Fruit fly (Drosophila melanogaster) whole organism, prepupa: ENCODE measurements around the gene CG2061.
"Not testable (repeated sequence)": the region's sequence is repeated elsewhere in the genome, so short reads cannot be mapped to it uniquely, and the experiment has no call there.

Source experiments
- Blimp-1 ChIP-seq: fragments of 200-800 bp; sonication (Bioruptor generic); optimal IDR thresholded peaks from 3 replicates; lab custom pipeline; 2017; ENCODE audit warnings: missing biosample characterization, missing genetic modification characterization, mild to moderate bottlenecking, moderate library complexity, missing genetic modification reagents
- CG10631 ChIP-seq: fragments of 200-800 bp; sonication (Bioruptor generic); optimal IDR thresholded peaks from 2 replicates; lab custom pipeline; 2016; ENCODE audit warnings: missing biosample characterization, missing genetic modification characterization
- CG10669 ChIP-seq: fragments of 200-800 bp; sonication (Bioruptor generic); optimal IDR thresholded peaks from 3 replicates; lab custom pipeline; 2018; ENCODE audit warnings: missing biosample characterization, mild to moderate bottlenecking, missing genetic modification characterization, moderate library complexity
- CG11762 ChIP-seq: fragments of 200-800 bp; sonication (Bioruptor generic); optimal IDR thresholded peaks from 3 replicates; lab custom pipeline; 2016; ENCODE audit warnings: missing biosample characterization, missing genetic modification characterization; ENCODE audit not compliant: insufficient read depth
- CG15336 ChIP-seq: fragments of 200-800 bp; sonication (Bioruptor generic); IDR thresholded peaks from 2 replicates; pipeline ENCODE4 v1.3.6; 2022; ENCODE audit warnings: missing biosample characterization, missing genetic modification characterization
- CG1621 ChIP-seq: fragments of 200-800 bp; sonication (Bioruptor generic); optimal IDR thresholded peaks from 3 replicates; lab custom pipeline; 2018; ENCODE audit warnings: missing biosample characterization, mild to moderate bottlenecking, missing genetic modification characterization
- CG16779 ChIP-seq: fragments of 200-800 bp; sonication (Bioruptor generic); optimal IDR thresholded peaks from 3 replicates; lab custom pipeline; 2017; ENCODE audit warnings: missing biosample characterization, mild to moderate bottlenecking, missing genetic modification characterization
- CG3032 ChIP-seq: fragments of 200-800 bp; optimal IDR thresholded peaks from 2 replicates; lab custom pipeline; 2019; ENCODE audit warnings: missing biosample characterization, mild to moderate bottlenecking, missing genetic modification characterization, moderate library complexity
- CG31627 ChIP-seq: fragments of 200-800 bp; sonication (Bioruptor generic); optimal IDR thresholded peaks from 3 replicates; lab custom pipeline; 2016; ENCODE audit warnings: missing biosample characterization, missing genetic modification characterization
- CG3919 ChIP-seq: fragments of 200-800 bp; sonication (Bioruptor generic); optimal IDR thresholded peaks from 3 replicates; lab custom pipeline; 2016; ENCODE audit warnings: missing biosample characterization, missing genetic modification characterization
- CG4318 ChIP-seq: fragments of 200-800 bp; sonication (Bioruptor generic); optimal IDR thresholded peaks from 3 replicates; lab custom pipeline; 2017; ENCODE audit warnings: missing biosample characterization, mild to moderate bottlenecking, missing genetic modification characterization
- CG6163 ChIP-seq: fragments of 200-800 bp; sonication (Bioruptor generic); IDR thresholded peaks from 3 replicates; pipeline ENCODE4 v1.3.6; 2022; ENCODE audit warnings: missing biosample characterization, missing genetic modification characterization
- CG6276 ChIP-seq: fragments of 200-800 bp; sonication (Bioruptor generic); optimal IDR thresholded peaks from 2 replicates; lab custom pipeline; 2017; ENCODE audit warnings: missing biosample characterization, mild to moderate bottlenecking, missing genetic modification characterization
- CG6792 ChIP-seq: fragments of 200-800 bp; sonication (Bioruptor generic); optimal IDR thresholded peaks from 3 replicates; lab custom pipeline; 2016; ENCODE audit warnings: missing biosample characterization, missing genetic modification characterization
- CG6854 ChIP-seq: fragments of 200-800 bp; sonication (Bioruptor generic); optimal IDR thresholded peaks from 2 replicates; lab custom pipeline; 2017; ENCODE audit warnings: missing biosample characterization, mild to moderate bottlenecking, missing genetic modification characterization
- CG7368 ChIP-seq: fragments of 200-800 bp; sonication (Bioruptor generic); optimal IDR thresholded peaks from 3 replicates; lab custom pipeline; 2016; ENCODE audit warnings: missing biosample characterization, missing genetic modification characterization
- CG9139 ChIP-seq: fragments of 200-800 bp; sonication (Bioruptor generic); optimal IDR thresholded peaks from 3 replicates; lab custom pipeline; 2017; ENCODE audit warnings: missing biosample characterization, mild to moderate bottlenecking, missing genetic modification characterization
- Eip75B ChIP-seq: fragments of 200-800 bp; sonication (Bioruptor generic); optimal IDR thresholded peaks from 3 replicates; lab custom pipeline; 2016; ENCODE audit warnings: missing biosample characterization, missing genetic modification characterization
- Eip78C ChIP-seq: fragments of 200-800 bp; sonication (Bioruptor generic); peaks from one replicate; lab custom pipeline; 2016; ENCODE audit warnings: missing biosample characterization, missing genetic modification characterization
- Eip93F ChIP-seq: fragments of 200-800 bp; sonication (Bioruptor generic); optimal IDR thresholded peaks from 2 replicates; lab custom pipeline; 2016; ENCODE audit warnings: missing biosample characterization, mild to moderate bottlenecking, missing genetic modification characterization
- Ets21C ChIP-seq: fragments of 200-800 bp; sonication (Bioruptor generic); optimal IDR thresholded peaks from 3 replicates; lab custom pipeline; 2016; ENCODE audit warnings: missing biosample characterization, missing genetic modification characterization
- Ets96B ChIP-seq: fragments of 200-800 bp; optimal IDR thresholded peaks from 2 replicates; lab custom pipeline; 2019; ENCODE audit warnings: missing biosample characterization, mild to moderate bottlenecking, missing genetic modification characterization, moderate library complexity
- Hr39 ChIP-seq: fragments of 200-800 bp; sonication (Bioruptor generic); optimal IDR thresholded peaks from 2 replicates; lab custom pipeline; 2016; ENCODE audit warnings: missing biosample characterization, missing genetic modification characterization
- Hr4 ChIP-seq: fragments of 200-800 bp; sonication (Bioruptor generic); optimal IDR thresholded peaks from 3 replicates; lab custom pipeline; 2016; ENCODE audit warnings: missing biosample characterization, missing genetic modification characterization
- Lpt ChIP-seq: fragments of 200-800 bp; sonication (Bioruptor generic); optimal IDR thresholded peaks from 3 replicates; lab custom pipeline; 2016; ENCODE audit warnings: missing biosample characterization, missing genetic modification characterization
- OdsH ChIP-seq: fragments of 200-800 bp; sonication (Bioruptor generic); optimal IDR thresholded peaks from 3 replicates; lab custom pipeline; 2016; ENCODE audit warnings: missing biosample characterization, missing genetic modification characterization
- Sox102F ChIP-seq: fragments of 200-800 bp; sonication (Bioruptor generic); optimal IDR thresholded peaks from 2 replicates; lab custom pipeline; 2016; ENCODE audit warnings: missing biosample characterization, mild to moderate bottlenecking, missing genetic modification characterization
- Sox14 ChIP-seq: fragments of 200-800 bp; sonication (Bioruptor generic); optimal IDR thresholded peaks from 3 replicates; lab custom pipeline; 2016; ENCODE audit warnings: missing biosample characterization, missing genetic modification characterization
- Sox15 ChIP-seq: fragments of 200-800 bp; sonication (Bioruptor generic); optimal IDR thresholded peaks from 3 replicates; lab custom pipeline; 2016; ENCODE audit warnings: missing biosample characterization, missing genetic modification characterization
- achi ChIP-seq: fragments of 200-800 bp; sonication (Bioruptor generic); optimal IDR thresholded peaks from 3 replicates; lab custom pipeline; 2016; ENCODE audit warnings: missing biosample characterization, missing genetic modification characterization
- acj6 ChIP-seq: fragments of 200-800 bp; sonication (Bioruptor generic); optimal IDR thresholded peaks from 3 replicates; lab custom pipeline; 2016; ENCODE audit warnings: missing biosample characterization, missing genetic modification characterization
- dac ChIP-seq: fragments of 200-800 bp; sonication (Bioruptor generic); optimal IDR thresholded peaks from 2 replicates; lab custom pipeline; 2017; ENCODE audit warnings: missing biosample characterization, mild to moderate bottlenecking, missing genetic modification characterization
- dsx ChIP-seq: fragments of 200-800 bp; optimal IDR thresholded peaks from 3 replicates; lab custom pipeline; 2019; ENCODE audit warnings: missing biosample characterization, mild to moderate bottlenecking, missing genetic modification characterization, moderate library complexity; ENCODE audit not compliant: poor library complexity, severe bottlenecking
- eg ChIP-seq: fragments of 200-800 bp; sonication (Bioruptor generic); IDR thresholded peaks from 3 replicates; pipeline ENCODE4 v1.3.6; 2022; ENCODE audit warnings: missing biosample characterization, missing genetic modification characterization
- fd59A ChIP-seq: fragments of 200-800 bp; sonication (Bioruptor generic); optimal IDR thresholded peaks from 2 replicates; lab custom pipeline; 2017; ENCODE audit warnings: missing biosample characterization, mild to moderate bottlenecking, missing genetic modification characterization, missing genetic modification reagents
- fd85E ChIP-seq: fragments of 200-800 bp; sonication (Bioruptor generic); optimal IDR thresholded peaks from 3 replicates; lab custom pipeline; 2016; ENCODE audit warnings: missing biosample characterization, missing genetic modification characterization
- fkh ChIP-seq: fragments of 200-800 bp; sonication (Bioruptor generic); optimal IDR thresholded peaks from 3 replicates; lab custom pipeline; 2017; ENCODE audit warnings: missing biosample characterization, mild to moderate bottlenecking, missing genetic modification characterization, moderate library complexity
- lz ChIP-seq: fragments of 200-800 bp; sonication (Bioruptor generic); optimal IDR thresholded peaks from 3 replicates; lab custom pipeline; 2016; ENCODE audit warnings: missing biosample characterization, missing genetic modification characterization
- net ChIP-seq: fragments of 200-800 bp; sonication (Bioruptor generic); optimal IDR thresholded peaks from 3 replicates; lab custom pipeline; 2016; ENCODE audit warnings: missing biosample characterization, missing genetic modification characterization
- pdm3 ChIP-seq: fragments of 200-800 bp; sonication (Bioruptor generic); optimal IDR thresholded peaks from 3 replicates; lab custom pipeline; 2016; ENCODE audit warnings: missing biosample characterization, missing genetic modification characterization
- salr ChIP-seq, 2 experiments: fragments of 200-800 bp; sonication (Bioruptor generic); optimal IDR thresholded peaks; 3 replicates each; lab custom pipeline; 2016 to 2018; ENCODE audit warnings: missing biosample characterization in 2 of 2, missing genetic modification characterization in 2 of 2, mild to moderate bottlenecking in 1 of 2
- spab ChIP-seq: fragments of 200-800 bp; sonication (Bioruptor generic); optimal IDR thresholded peaks from 2 replicates; lab custom pipeline; 2017; ENCODE audit warnings: missing biosample characterization, mild to moderate bottlenecking, missing genetic modification characterization, missing genetic modification reagents
- ss ChIP-seq, 2 experiments: fragments of 200-800 bp; sonication (Bioruptor generic); optimal IDR thresholded peaks; 2 replicates in 1 of 2; 3 replicates in 1 of 2; lab custom pipeline; 2017 to 2018; ENCODE audit warnings: mild to moderate bottlenecking in 2 of 2, missing biosample characterization in 2 of 2, missing genetic modification characterization in 2 of 2, moderate library complexity in 1 of 2
- svp ChIP-seq: fragments of 200-800 bp; sonication (Bioruptor generic); peaks from one replicate; lab custom pipeline; 2016; ENCODE audit warnings: missing biosample characterization, missing genetic modification characterization
- topi ChIP-seq: fragments of 200-800 bp; sonication (Bioruptor generic); optimal IDR thresholded peaks from 3 replicates; lab custom pipeline; 2016; ENCODE audit warnings: missing biosample characterization, missing genetic modification characterization
- vri ChIP-seq: fragments of 200-800 bp; sonication (Bioruptor generic); optimal IDR thresholded peaks from 3 replicates; lab custom pipeline; 2016; ENCODE audit warnings: missing biosample characterization, mild to moderate bottlenecking, missing genetic modification characterization

The CG2061 gene

DNA sequence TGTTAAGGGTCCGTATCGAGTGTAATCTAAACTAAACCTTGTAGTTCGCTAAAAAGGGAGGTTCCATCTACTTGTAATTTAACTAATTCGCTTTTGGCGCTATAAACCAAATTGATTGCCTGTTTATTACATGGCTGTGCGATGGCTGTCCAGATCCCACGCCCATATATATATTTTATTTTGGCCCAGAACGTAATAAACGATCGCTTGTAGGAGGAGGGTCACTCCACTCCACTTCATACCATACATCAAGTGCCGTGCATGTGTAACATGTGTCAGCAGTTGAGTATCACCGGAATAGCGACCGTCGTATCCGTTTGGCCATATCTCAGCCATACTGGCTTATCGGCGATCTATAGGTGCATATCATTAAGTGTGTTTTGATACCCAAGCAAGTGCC is 3.0 kb downstream of the CG2061 start:
- no peak for TF ChIP-seq Lpt (GFP tag; lab: Kevin White, UChicago)
- peak; percentile 8 for TF ChIP-seq vri (GFP tag; lab: Kevin White, UChicago)

DNA sequence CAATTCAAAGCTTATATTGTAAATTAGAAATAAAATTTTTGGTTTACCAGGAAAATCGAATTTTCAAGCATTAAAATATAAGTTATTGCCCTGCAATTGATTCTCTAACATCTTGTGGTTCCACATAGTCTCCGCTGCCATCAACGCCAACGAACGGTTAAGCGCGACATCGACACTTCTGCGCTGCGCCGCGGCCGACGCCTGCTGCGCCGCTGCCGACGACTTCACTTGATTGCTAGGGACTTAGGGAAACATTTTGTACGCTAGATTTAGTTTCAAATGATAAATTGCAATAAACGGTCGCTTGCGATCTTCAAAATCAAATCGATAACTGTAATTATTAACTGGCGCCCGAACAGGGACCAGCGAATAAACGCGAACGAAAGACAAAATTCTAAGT is 3.7 kb downstream of the CG2061 start, which contains the start of gene CG42249:
Gene CG42249 (plus strand): TSS at position 301 of the 400 bp plus-strand sequence.
- TF ChIP-seq acj6 (GFP tag; lab: Kevin White, UChicago); dsx (GFP tag; lab: Kevin White, UChicago); CG11762: not testable (repeated sequence)

DNA sequence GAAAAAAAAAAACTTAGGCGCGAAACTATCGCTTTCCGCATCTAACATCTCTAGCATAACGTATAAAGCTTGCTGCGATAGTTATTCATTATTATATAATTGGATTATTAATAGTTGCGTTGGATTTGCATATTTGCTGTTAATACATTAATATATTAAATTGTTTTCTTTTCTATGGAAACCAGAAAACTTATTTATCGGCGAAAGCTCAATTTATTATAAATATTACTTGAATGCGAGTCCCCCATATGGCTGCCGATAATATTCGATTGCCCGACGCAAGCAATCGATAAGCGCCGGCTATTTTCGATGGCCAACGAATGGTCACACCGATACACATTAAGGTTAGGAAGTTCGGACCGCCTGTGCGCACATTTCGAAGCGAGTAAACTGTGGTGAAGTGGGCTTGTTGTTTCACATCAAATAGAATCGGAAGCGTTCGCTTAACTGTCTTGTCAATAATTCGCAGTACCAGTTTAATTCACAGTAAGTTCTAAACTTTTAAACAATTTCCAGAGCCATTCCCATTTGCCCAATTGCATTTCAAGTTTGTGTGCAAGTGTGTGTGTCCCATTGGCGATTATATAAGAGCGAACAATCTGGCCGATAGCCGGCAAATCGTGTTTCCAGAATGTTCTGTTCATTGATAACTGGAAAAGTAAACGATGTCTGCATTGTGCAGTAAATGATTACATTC is 16.0 kb downstream of the CG2061 start, which contains the start of gene Hsp60A:
Gene Hsp60A (plus strand): TSS at position 335 of the 697 bp plus-strand sequence.
- TF ChIP-seq ss (GFP tag; optimal IDR thresholded peaks at IDR 0.05; lab: Kevin White, UChicago) (no peak), dac (no peak), Sox102F (GFP tag; lab: Kevin White, UChicago) (no peak), CG3032 (tag; lab: Kevin White, UChicago) (peak; percentile 42), net (GFP tag; lab: Kevin White, UChicago) (no peak), CG15336 (GFP tag; lab: Robert Waterston, UW) (no peak), CG1621 (no peak), Sox14 (peak; percentile 26), lz (GFP tag; lab: Kevin White, UChicago) (peak; percentile 45), Ets96B (tag; lab: Kevin White, UChicago) (peak; percentile 52), CG4318 (GFP tag; lab: Kevin White, UChicago) (peak; percentile 20), CG10669 (peak; percentile 16), Blimp-1 (no peak), salr (GFP tag; optimal IDR thresholded peaks at IDR 0.05; lab: Kevin White, UChicago) (peak in 1 of 2 experiments; percentile 31), CG6792 (GFP tag; lab: Kevin White, UChicago) (no peak), CG7368 (GFP tag; lab: Kevin White, UChicago) (no peak), acj6 (GFP tag; lab: Kevin White, UChicago) (peak; percentile 58), CG6854 (peak; percentile 34), Ets21C (GFP tag; lab: Kevin White, UChicago) (peak; percentile 45), CG10631 (GFP tag; lab: Kevin White, UChicago) (peak; percentile 42), CG31627 (GFP tag; lab: Kevin White, UChicago) (peak; percentile 48), topi (GFP tag; lab: Kevin White, UChicago) (peak; percentile 35), pdm3 (GFP tag; lab: Kevin White, UChicago) (peak; percentile 64), fd59A (GFP tag; lab: Kevin White, UChicago) (no peak), CG6163 (GFP tag; lab: Robert Waterston, UW) (0 out of 3 replicates have a peak, but pooled peaks have one; percentile 27), CG16779 (tag; lab: Kevin White, UChicago) (no peak), spab (GFP tag; lab: Kevin White, UChicago) (no peak), fkh (GFP tag; lab: Kevin White, UChicago) (no peak), Eip75B (GFP tag; lab: Kevin White, UChicago) (no peak), eg (GFP tag; lab: Robert Waterston, UW) (peak; percentile 53; the same call in 2 of the 3 replicates), achi (peak; percentile 52), CG3919 (GFP tag; lab: Kevin White, UChicago) (peak; percentile 46), fd85E (GFP tag; lab: Kevin White, UChicago) (no peak), vri (GFP tag; lab: Kevin White, UChicago) (peak; percentile 97), Eip78C (GFP tag; lab: Kevin White, UChicago) (peak; percentile 78), CG6276 (GFP tag; lab: Kevin White, UChicago) (no peak), Eip93F (GFP tag; lab: Kevin White, UChicago) (peak; percentile 48), Hr39 (GFP tag; lab: Kevin White, UChicago) (peak; percentile 35), Hr4 (GFP tag; lab: Kevin White, UChicago) (peak; percentile 31), OdsH (peak; percentile 53), CG9139 (GFP tag; lab: Kevin White, UChicago) (no peak), Sox15 (GFP tag; lab: Kevin White, UChicago) (peak; percentile 14), svp (GFP tag; lab: Kevin White, UChicago) (peak; percentile 84), dsx (GFP tag; lab: Kevin White, UChicago) (no peak)
